Worm (Caenorhabditis elegans) whole organism, L1 larva: ENCODE data around the gene srd-39.

Source experiments
- C04F5.9 ChIP-seq: sonication (generic microtip); optimal IDR thresholded peaks from 2 replicates; lab custom pipeline; 2016; ENCODE audit warnings: missing genetic modification characterization, missing compliant biosample characterization
- C16A3.4 ChIP-seq: fragments of 150-350 bp; optimal IDR thresholded peaks from 2 replicates; lab custom pipeline; 2014; ENCODE audit warnings: missing biosample characterization, missing genetic modification characterization
- F16B12.6 ChIP-seq: fragments of 150-350 bp; optimal IDR thresholded peaks from 2 replicates; lab custom pipeline; 2014; ENCODE audit warnings: missing biosample characterization, missing genetic modification characterization
- Y116A8C.19 ChIP-seq: sonication (generic microtip); optimal IDR thresholded peaks from 2 replicates; lab custom pipeline; 2016; ENCODE audit warnings: missing compliant biosample characterization, missing genetic modification characterization, borderline replicate concordance
- aha-1 ChIP-seq: fragments of 150-350 bp; optimal IDR thresholded peaks from 2 replicates; lab custom pipeline; 2014; ENCODE audit warnings: missing biosample characterization, missing genetic modification characterization
- ceh-8 ChIP-seq: fragments of 200-800 bp; sonication (Bioruptor generic); optimal IDR thresholded peaks from 2 replicates; lab custom pipeline; 2018; ENCODE audit warnings: mild to moderate bottlenecking, missing genetic modification characterization, moderate library complexity, missing compliant biosample characterization
- ceh-82 ChIP-seq, 3 experiments: fragments of 150-350 bp in 1 of 3; sonication (generic microtip) in 2 of 3; optimal IDR thresholded peaks; 2 replicates each; lab custom pipeline; 2014 to 2017; ENCODE audit warnings: missing biosample characterization in 3 of 3, missing genetic modification characterization in 3 of 3
- ceh-88 ChIP-seq: fragments of 200-800 bp; sonication (Bioruptor generic); IDR thresholded peaks from 2 replicates; pipeline ENCODE4 v1.3.6; 2022; ENCODE audit warnings: missing genetic modification characterization, missing compliant biosample characterization
- efl-1 ChIP-seq, 4 experiments: fragments of 150-350 bp; optimal IDR thresholded peaks in 3 of 4; peaks in 1 of 4; 1 replicate in 1 of 4; 2 replicates in 3 of 4; lab custom pipeline; 2014; ENCODE audit warnings: missing biosample characterization in 2 of 4, missing genetic modification characterization in 2 of 4, missing genetic modification reagents in 2 of 4
- egl-13 ChIP-seq: sonication (generic microtip); optimal IDR thresholded peaks from 2 replicates; lab custom pipeline; 2016; ENCODE audit warnings: missing genotype, missing genetic modification reagents, missing genetic modification characterization, missing compliant biosample characterization
- elt-2 ChIP-seq: sonication (generic microtip); optimal IDR thresholded peaks from 2 replicates; lab custom pipeline; 2016; ENCODE audit warnings: missing genetic modification characterization, mild to moderate bottlenecking, inconsistent platforms, missing compliant biosample characterization, missing genetic modification reagents
- elt-3 ChIP-seq, 6 experiments: fragments of 150-350 bp in 1 of 6; sonication (generic microtip); optimal IDR thresholded peaks; 2 replicates each; lab custom pipeline; 2017 to 2018; ENCODE audit warnings: missing biosample characterization in 6 of 6, missing genetic modification characterization in 6 of 6, inconsistent platforms in 1 of 6
- ets-5 ChIP-seq: fragments of 200-800 bp; sonication (Bioruptor generic); IDR thresholded peaks from 2 replicates; pipeline ENCODE4 v1.3.6; 2022; ENCODE audit warnings: missing genetic modification characterization, missing compliant biosample characterization
- fkh-4 ChIP-seq: sonication (generic microtip); optimal IDR thresholded peaks from 2 replicates; lab custom pipeline; 2016; ENCODE audit warnings: missing compliant biosample characterization, missing genetic modification characterization, borderline replicate concordance
- hlh-4 ChIP-seq: sonication (generic microtip); optimal IDR thresholded peaks from 2 replicates; lab custom pipeline; 2016; ENCODE audit warnings: mild to moderate bottlenecking, missing genetic modification characterization, missing compliant biosample characterization
- lin-14 ChIP-seq: fragments of 200-800 bp; sonication (Bioruptor generic); optimal IDR thresholded peaks from 2 replicates; lab custom pipeline; 2018; ENCODE audit warnings: mild to moderate bottlenecking, missing genetic modification characterization, moderate library complexity, missing compliant biosample characterization
- lin-15B ChIP-seq: fragments of 150-350 bp; sonication (generic microtip); optimal IDR thresholded peaks from 3 replicates; lab custom pipeline; 2014; ENCODE audit warnings: missing biosample characterization, missing genetic modification characterization
- lin-39 ChIP-seq: fragments of 150-350 bp; optimal IDR thresholded peaks from 2 replicates; lab custom pipeline; 2014; ENCODE audit warnings: missing biosample characterization, missing genetic modification reagents, missing genetic modification characterization
- lsy-2 ChIP-seq, 2 experiments: fragments of 150-350 bp; optimal IDR thresholded peaks; 2 replicates each; lab custom pipeline; 2014; ENCODE audit warnings: missing biosample characterization in 2 of 2, missing genetic modification characterization in 2 of 2
- mab-9 ChIP-seq: fragments of 200-800 bp; sonication (Bioruptor generic); IDR thresholded peaks from 2 replicates; pipeline ENCODE4 v1.3.6; 2022; ENCODE audit warnings: missing genetic modification reagents, missing genetic modification characterization, missing compliant biosample characterization
- mdl-1 ChIP-seq, 2 experiments: fragments of 150-350 bp; optimal IDR thresholded peaks; 2 replicates each; lab custom pipeline; 2014 to 2017; ENCODE audit warnings: missing biosample characterization in 2 of 2, missing genetic modification characterization in 2 of 2, inconsistent platforms in 1 of 2
- nhr-19 ChIP-seq: fragments of 200-800 bp; sonication (Bioruptor generic); conservative IDR thresholded peaks from 2 replicates; pipeline ENCODE4 v1.3.6; 2022; ENCODE audit warnings: missing genetic modification characterization, missing compliant biosample characterization
- nhr-20 ChIP-seq: sonication (generic microtip); optimal IDR thresholded peaks from 2 replicates; lab custom pipeline; 2016; ENCODE audit warnings: mild to moderate bottlenecking, missing genetic modification characterization, missing compliant biosample characterization
- nhr-71 ChIP-seq: sonication (generic microtip); optimal IDR thresholded peaks from 2 replicates; lab custom pipeline; 2016; ENCODE audit warnings: mild to moderate bottlenecking, missing genetic modification characterization, moderate library complexity, missing compliant biosample characterization
- nhr-77 ChIP-seq: fragments of 150-350 bp; optimal IDR thresholded peaks from 2 replicates; lab custom pipeline; 2014; ENCODE audit warnings: missing biosample characterization, missing genetic modification characterization
- nhr-85 ChIP-seq: sonication (generic microtip); peaks from one replicate; lab custom pipeline; 2016; ENCODE audit warnings: missing genetic modification characterization, inconsistent platforms, missing compliant biosample characterization
- pag-3 ChIP-seq: sonication (generic microtip); optimal IDR thresholded peaks from 2 replicates; lab custom pipeline; 2017; ENCODE audit warnings: missing genetic modification characterization, mild to moderate bottlenecking, missing compliant biosample characterization, antibody characterized with exemption, borderline replicate concordance; ENCODE audit not compliant: insufficient read depth
- pqm-1 ChIP-seq: sonication (generic microtip); optimal IDR thresholded peaks from 3 replicates; lab custom pipeline; 2017; ENCODE audit warnings: missing biosample characterization, missing genetic modification characterization
- rnt-1 ChIP-seq: sonication (generic microtip); optimal IDR thresholded peaks from 2 replicates; lab custom pipeline; 2016; ENCODE audit warnings: mild to moderate bottlenecking, missing genetic modification characterization, moderate library complexity, missing compliant biosample characterization
- skn-1 ChIP-seq: fragments of 150-350 bp; optimal IDR thresholded peaks from 2 replicates; lab custom pipeline; 2014; ENCODE audit warnings: missing biosample characterization, missing genetic modification characterization
- snpc-4 ChIP-seq: fragments of 150-350 bp; optimal IDR thresholded peaks from 2 replicates; lab custom pipeline; 2014; ENCODE audit warnings: missing biosample characterization, missing genetic modification characterization
- snu-23 ChIP-seq: sonication (generic microtip); optimal IDR thresholded peaks from 2 replicates; lab custom pipeline; 2016; ENCODE audit warnings: missing genetic modification characterization, missing compliant biosample characterization
- sox-4 ChIP-seq: sonication (generic microtip); optimal IDR thresholded peaks from 2 replicates; lab custom pipeline; 2016; ENCODE audit warnings: missing genetic modification characterization, missing compliant biosample characterization
- tbx-2 ChIP-seq: sonication (generic microtip); optimal IDR thresholded peaks from 2 replicates; lab custom pipeline; 2016; ENCODE audit warnings: missing genetic modification characterization, missing compliant biosample characterization
- unc-130 ChIP-seq: fragments of 150-350 bp; optimal IDR thresholded peaks from 2 replicates; lab custom pipeline; 2017; ENCODE audit warnings: missing biosample characterization, missing genetic modification characterization, inconsistent platforms
- unc-62 ChIP-seq: fragments of 150-350 bp; optimal IDR thresholded peaks from 2 replicates; lab custom pipeline; 2014; ENCODE audit warnings: missing biosample characterization, missing genetic modification reagents, missing genetic modification characterization
- unc-98 ChIP-seq: fragments of 200-800 bp; sonication (Bioruptor generic); IDR thresholded peaks from 2 replicates; pipeline ENCODE4 v1.3.6; 2022; ENCODE audit warnings: missing genetic modification characterization, missing compliant biosample characterization
- vab-15 ChIP-seq: sonication (generic microtip); optimal IDR thresholded peaks from 2 replicates; lab custom pipeline; 2017; ENCODE audit warnings: missing genotype, mild to moderate bottlenecking, missing genetic modification characterization, missing compliant biosample characterization
- zag-1 ChIP-seq: fragments of 150-350 bp; optimal IDR thresholded peaks from 2 replicates; lab custom pipeline; 2014; ENCODE audit warnings: missing biosample characterization, missing genetic modification characterization

srd-39 gene

ce11 chrX:13341853-13342252 is 41.5 kb upstream of the srd-39 start:
- no peak for TF ChIP-seq mab-9 (GFP tag; lab: Robert Waterston, UW)
- no peak for TF ChIP-seq zag-1 (tag; lab: Kevin White, UChicago)
- TF ChIP-seq egl-13 (tag; lab: Kevin White, UChicago), result no peak
- no peak for TF ChIP-seq efl-1 (optimal IDR thresholded peaks at IDR 0.05; lab: Kevin White, UChicago)
- peak in 1 of 2 experiments; percentile 71 for TF ChIP-seq efl-1 (GFP tag; optimal IDR thresholded peaks at IDR 0.05 in 1 of 2; lab: Kevin White, UChicago)
- TF ChIP-seq elt-2, result peak; percentile 42
- TF ChIP-seq, all 84 proteins: peak for 2

ce11 chrX:13340970-13341369 is 40.6 kb upstream of the srd-39 start:
- no peak for TF ChIP-seq ets-5
- no peak for TF ChIP-seq elt-3 (tag; optimal IDR thresholded peaks at IDR 0.05; lab: Kevin White, UChicago)
- peak; percentile 49 for TF ChIP-seq nhr-20
- TF ChIP-seq lsy-2 (tag; optimal IDR thresholded peaks at IDR 0.05; lab: Kevin White, UChicago), result peak; percentile 10 to 59
- peak; percentile 59 for TF ChIP-seq snu-23 (GFP tag; lab: Kevin White, UChicago)
- TF ChIP-seq mdl-1 (tag; optimal IDR thresholded peaks at IDR 0.05; lab: Kevin White, UChicago), result peak in 1 of 2 experiments; percentile 25
- TF ChIP-seq rnt-1, result peak; percentile 81
- peak; percentile 51 for TF ChIP-seq nhr-85 (tag; lab: Kevin White, UChicago)
- peak; percentile 64 for TF ChIP-seq pag-3
- TF ChIP-seq lin-14, result peak; percentile 81
- no peak for TF ChIP-seq F16B12.6 (tag; lab: Kevin White, UChicago)
- TF ChIP-seq lin-39, result peak; percentile 25
- TF ChIP-seq nhr-71 (tag; lab: Kevin White, UChicago), result peak; percentile 86
- peak; percentile 19 for TF ChIP-seq unc-130
- peak; percentile 68 for TF ChIP-seq nhr-19 (GFP tag; lab: Robert Waterston, UW)

- TF ChIP-seq fkh-4 (tag; lab: Kevin White, UChicago) (no peak), unc-62 (no peak), efl-1 (optimal IDR thresholded peaks at IDR 0.05; lab: Kevin White, UChicago) (no peak), efl-1 (GFP tag; optimal IDR thresholded peaks at IDR 0.05 in 1 of 2; lab: Kevin White, UChicago) (peak in 1 of 2 experiments; percentile 21), elt-2 (peak; percentile 66), nhr-71 (tag; lab: Kevin White, UChicago) (peak; percentile 5), C16A3.4 (tag; lab: Kevin White, UChicago) (no peak), Y116A8C.19 (no peak), pqm-1 (tag; lab: Kevin White, UChicago) (no peak)
- TF ChIP-seq, all 84 proteins: peak for 3
Measured at ce11 chrX:13339029-13339626, 38.7 kb upstream of the srd-39 start.

- TF ChIP-seq sox-4 (tag; lab: Kevin White, UChicago) (no peak), C04F5.9 (tag; lab: Kevin White, UChicago) (no peak), snpc-4 (tag; lab: Kevin White, UChicago) (no peak), mdl-1 (tag; optimal IDR thresholded peaks at IDR 0.05; lab: Kevin White, UChicago) (no peak), skn-1 (no peak), nhr-71 (tag; lab: Kevin White, UChicago) (no peak), vab-15 (tag; lab: Kevin White, UChicago) (no peak), tbx-2 (tag; lab: Kevin White, UChicago) (no peak), ceh-88 (GFP tag; lab: Robert Waterston, UW) (no peak), Y116A8C.19 (no peak), F16B12.6 (tag; lab: Kevin White, UChicago) (no peak), lin-15B (tag; lab: Kevin White, UChicago) (no peak), aha-1 (no peak), zag-1 (tag; lab: Kevin White, UChicago) (no peak), hlh-4 (tag; lab: Kevin White, UChicago) (no peak), ceh-8 (GFP tag; lab: Kevin White, UChicago) (no peak), unc-98 (GFP tag; lab: Robert Waterston, UW) (no peak), elt-2 (no peak), ceh-82 (tag; optimal IDR thresholded peaks at IDR 0.05; lab: Kevin White, UChicago) (no peak), nhr-77 (tag; lab: Kevin White, UChicago) (no peak)
- TF ChIP-seq, all 84 proteins: peak for 0
Measured at ce11 chrX:13337728-13338127, 37.3 kb upstream of the srd-39 start, which contains the start of gene ptr-24. ptr-24 (plus strand) TSS chrX:13338028.
